Worm (Caenorhabditis elegans): ENCODE results near the gene K08D9.10.

The K08D9.10 gene

ce11 chrV:3260075-3260474, 29.4 kb downstream of the K08D9.10 start, which contains the start of gene srbc-5:
TSS of gene srbc-5 (plus strand) at chrV:3260375.
- TF ChIP-seq tra-4 (tag; optimal IDR thresholded peaks at IDR 0.05) (no peak), sea-1 (GFP tag; conservative IDR thresholded peaks at IDR 0.05) (no peak), pes-1 (GFP tag; IDR thresholded peaks at IDR 0.05) (no peak), tbx-11 (GFP tag; IDR thresholded peaks at IDR 0.05) (no peak), ama-1 (optimal IDR thresholded peaks at IDR 0.05) (no peak), aly-1 (tag; optimal IDR thresholded peaks at IDR 0.05) (no peak), hmbx-1 (tag; optimal IDR thresholded peaks at IDR 0.05) (no peak), tbx-37 (GFP tag; conservative IDR thresholded peaks at IDR 0.05) (no peak), hnd-1 (tag; optimal IDR thresholded peaks at IDR 0.05) (no peak)

ce11 chrV:3266189-3266588, 35.5 kb downstream of the K08D9.10 start, which contains the start of gene T28A11.17:
TSS of gene T28A11.17 (minus strand) at chrV:3266289.
- TF ChIP-seq tbx-11 (GFP tag; IDR thresholded peaks at IDR 0.05) (no peak), scrt-1 (GFP tag; IDR thresholded peaks at IDR 0.05) (no peak), hnd-1 (tag; optimal IDR thresholded peaks at IDR 0.05) (no peak), sea-1 (GFP tag; conservative IDR thresholded peaks at IDR 0.05) (no peak), aly-1 (tag; optimal IDR thresholded peaks at IDR 0.05) (no peak), flt-1 (GFP tag; IDR thresholded peaks at IDR 0.05) (no peak), tbx-37 (GFP tag; conservative IDR thresholded peaks at IDR 0.05) (no peak), F13C5.2 (tag; optimal IDR thresholded peaks at IDR 0.05) (no peak), ceh-13 (GFP tag; optimal IDR thresholded peaks at IDR 0.05) (no peak)

- TF ChIP-seq hmg-4 (GFP tag; optimal IDR thresholded peaks at IDR 0.05): no peak
- no peak for TF ChIP-seq tra-4 (tag; optimal IDR thresholded peaks at IDR 0.05)
- no peak for TF ChIP-seq scrt-1 (GFP tag; IDR thresholded peaks at IDR 0.05)
- no peak for TF ChIP-seq ceh-13 (GFP tag; optimal IDR thresholded peaks at IDR 0.05)
- TF ChIP-seq flt-1 (GFP tag; IDR thresholded peaks at IDR 0.05): no peak
- TF ChIP-seq tbx-11 (GFP tag; IDR thresholded peaks at IDR 0.05): no peak
- TF ChIP-seq aly-1 (tag; optimal IDR thresholded peaks at IDR 0.05): no peak
- TF ChIP-seq ets-7 (tag; optimal IDR thresholded peaks at IDR 0.05): no peak
- no peak for TF ChIP-seq pes-1 (GFP tag; IDR thresholded peaks at IDR 0.05)
These were observed 37.3 kb downstream of the K08D9.10 start, which contains the start of gene T28A11.18 for ce11 chrV:3267950-3268349. TSS of gene T28A11.18 (minus strand) at chrV:3268050.

ce11 chrV:3269407-3269806, 38.7 kb downstream of the K08D9.10 start, which contains the start of gene T28A11.19:
TSS of gene T28A11.19 (minus strand) at chrV:3269514.
- no peak for TF ChIP-seq ceh-36 (tag; optimal IDR thresholded peaks at IDR 0.05)
- no peak for TF ChIP-seq B0310.2 (tag; optimal IDR thresholded peaks at IDR 0.05)
- no peak for TF ChIP-seq aly-1 (tag; optimal IDR thresholded peaks at IDR 0.05)
- no peak for TF ChIP-seq hnd-1 (tag; optimal IDR thresholded peaks at IDR 0.05)
- no peak for TF ChIP-seq hmbx-1 (tag; optimal IDR thresholded peaks at IDR 0.05)
- no peak for TF ChIP-seq F13C5.2 (tag; optimal IDR thresholded peaks at IDR 0.05)
- TF ChIP-seq hmg-4 (GFP tag; optimal IDR thresholded peaks at IDR 0.05): no peak
- no peak for TF ChIP-seq ama-1 (optimal IDR thresholded peaks at IDR 0.05)
- TF ChIP-seq scrt-1 (GFP tag; IDR thresholded peaks at IDR 0.05): no peak
- no peak for TF ChIP-seq flt-1 (GFP tag; IDR thresholded peaks at IDR 0.05)
- TF ChIP-seq tra-4 (tag; optimal IDR thresholded peaks at IDR 0.05): no peak
- TF ChIP-seq pes-1 (GFP tag; IDR thresholded peaks at IDR 0.05): no peak

- no peak for TF ChIP-seq aly-1 (tag; optimal IDR thresholded peaks at IDR 0.05)
- no peak for TF ChIP-seq tra-4 (tag; optimal IDR thresholded peaks at IDR 0.05)
- TF ChIP-seq tbx-37 (GFP tag; conservative IDR thresholded peaks at IDR 0.05): no peak
- no peak for TF ChIP-seq pes-1 (GFP tag; IDR thresholded peaks at IDR 0.05)
- no peak for TF ChIP-seq ceh-36 (tag; optimal IDR thresholded peaks at IDR 0.05)
- no peak for TF ChIP-seq scrt-1 (GFP tag; IDR thresholded peaks at IDR 0.05)
- no peak for TF ChIP-seq ets-7 (tag; optimal IDR thresholded peaks at IDR 0.05)
- no peak for TF ChIP-seq hmg-4 (GFP tag; optimal IDR thresholded peaks at IDR 0.05)
- no peak for TF ChIP-seq tbx-11 (GFP tag; IDR thresholded peaks at IDR 0.05)
- TF ChIP-seq sea-1 (GFP tag; conservative IDR thresholded peaks at IDR 0.05): no peak
- no peak for TF ChIP-seq F13C5.2 (tag; optimal IDR thresholded peaks at IDR 0.05)
- TF ChIP-seq ceh-13 (GFP tag; optimal IDR thresholded peaks at IDR 0.05): no peak
- TF ChIP-seq ama-1 (optimal IDR thresholded peaks at IDR 0.05): no peak
- no peak for TF ChIP-seq hmbx-1 (tag; optimal IDR thresholded peaks at IDR 0.05)
- TF ChIP-seq hnd-1 (tag; optimal IDR thresholded peaks at IDR 0.05): no peak
- TF ChIP-seq flt-1 (GFP tag; IDR thresholded peaks at IDR 0.05): no peak
- TF ChIP-seq B0310.2 (tag; optimal IDR thresholded peaks at IDR 0.05): no peak
These were observed 42.5 kb downstream of the K08D9.10 start, which contains the start of gene T28A11.20 for ce11 chrV:3273156-3273555. TSS of gene T28A11.20 (minus strand) at chrV:3273256.

ce11 chrV:3273577-3274100, 42.9 kb downstream of the K08D9.10 start, which contains the start of gene T28A11.4:
TSS of gene T28A11.4 (plus strand) at chrV:3274050.
- TF ChIP-seq aly-1 (tag; optimal IDR thresholded peaks at IDR 0.05) (no peak), ama-1 (optimal IDR thresholded peaks at IDR 0.05) (no peak), hmg-4 (GFP tag; optimal IDR thresholded peaks at IDR 0.05) (no peak), tbx-37 (GFP tag; conservative IDR thresholded peaks at IDR 0.05) (no peak), ceh-36 (tag; optimal IDR thresholded peaks at IDR 0.05) (no peak), B0310.2 (tag; optimal IDR thresholded peaks at IDR 0.05) (no peak), ets-7 (tag; optimal IDR thresholded peaks at IDR 0.05) (no peak), scrt-1 (GFP tag; IDR thresholded peaks at IDR 0.05) (no peak)

- TF ChIP-seq hnd-1 (tag; optimal IDR thresholded peaks at IDR 0.05) (no peak), flt-1 (GFP tag; IDR thresholded peaks at IDR 0.05) (no peak), B0310.2 (tag; optimal IDR thresholded peaks at IDR 0.05) (no peak), tra-4 (tag; optimal IDR thresholded peaks at IDR 0.05) (no peak), pes-1 (GFP tag; IDR thresholded peaks at IDR 0.05) (no peak), ets-7 (tag; optimal IDR thresholded peaks at IDR 0.05) (no peak), ama-1 (optimal IDR thresholded peaks at IDR 0.05) (no peak)
These were observed 44.3 kb downstream of the K08D9.10 start, which contains the start of gene T28A11.3 for ce11 chrV:3275033-3275432. TSS of gene T28A11.3 (plus strand) at chrV:3275333.

ce11 chrV:3276184-3276583, 45.5 kb downstream of the K08D9.10 start:
- TF ChIP-seq hmg-4 (GFP tag; optimal IDR thresholded peaks at IDR 0.05): no peak
- no peak for TF ChIP-seq B0310.2 (tag; optimal IDR thresholded peaks at IDR 0.05)
- TF ChIP-seq sea-1 (GFP tag; conservative IDR thresholded peaks at IDR 0.05): no peak
- no peak for TF ChIP-seq ets-7 (tag; optimal IDR thresholded peaks at IDR 0.05)
- TF ChIP-seq flt-1 (GFP tag; IDR thresholded peaks at IDR 0.05): no peak
- TF ChIP-seq tbx-37 (GFP tag; conservative IDR thresholded peaks at IDR 0.05): no peak
- no peak for TF ChIP-seq scrt-1 (GFP tag; IDR thresholded peaks at IDR 0.05)
- TF ChIP-seq hmbx-1 (tag; optimal IDR thresholded peaks at IDR 0.05): no peak
- no peak for TF ChIP-seq F13C5.2 (tag; optimal IDR thresholded peaks at IDR 0.05)
- TF ChIP-seq ceh-36 (tag; optimal IDR thresholded peaks at IDR 0.05): no peak
- TF ChIP-seq tra-4 (tag; optimal IDR thresholded peaks at IDR 0.05): no peak

Data from whole organism, early embryonic.